Fruit fly (Drosophila melanogaster): ENCODE data around the gene Cpr64Ac.

DNA sequence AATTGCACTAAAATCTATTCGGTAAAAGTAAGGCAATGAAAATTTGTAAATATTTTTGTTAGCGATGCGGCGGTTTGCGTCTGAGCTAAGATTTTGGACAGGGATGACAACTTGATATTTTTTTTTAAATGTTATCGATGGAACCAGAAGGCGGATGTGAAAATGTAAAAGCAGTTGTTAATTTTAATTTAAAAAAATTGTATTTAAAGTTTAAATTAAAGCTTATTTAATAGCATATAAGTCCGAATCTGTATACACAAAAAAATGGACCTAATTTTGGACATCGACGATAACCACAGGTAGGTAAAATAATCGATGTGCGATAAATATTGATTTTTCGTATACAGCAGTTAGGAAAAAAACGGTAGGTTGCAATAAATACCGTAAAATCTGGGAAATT lies 49.7 kb upstream of the Cpr64Ac start, which contains the start of the genes CG11586 and VhaM9.7-a:
- peak; percentile 41 for TF ChIP-seq CTCF (GFP tag; optimal IDR thresholded peaks at IDR 0.05)
- no peak for TF ChIP-seq NK7.1 (GFP tag; optimal IDR thresholded peaks at IDR 0.05)
- TF ChIP-seq peb (GFP tag; IDR thresholded peaks at IDR 0.05): no peak
- TF ChIP-seq Sox100B (GFP tag; optimal IDR thresholded peaks at IDR 0.05): no peak

All from whole organism, embryonic.